Fruit fly (Drosophila melanogaster): ENCODE results near the gene Fdx1.

The Fdx1 gene

dm6 chr3L:9360217-9360692 lies 10.8 kb downstream of the Fdx1 start, which contains the start of gene Pdxk:
Pdxk (plus strand) TSS chr3L:9360316.
- TF ChIP-seq foxo (GFP tag; optimal IDR thresholded peaks at IDR 0.05) (no peak), Dif (GFP tag; optimal IDR thresholded peaks at IDR 0.05; ENCODE audit: partially characterized antibody) (peak; percentile 28), rgr (GFP tag; optimal IDR thresholded peaks at IDR 0.05) (peak; percentile 42), Abd-B (GFP tag; optimal IDR thresholded peaks at IDR 0.05) (no peak), Rel (GFP tag; optimal IDR thresholded peaks at IDR 0.05) (no peak), Rel (tag; optimal IDR thresholded peaks at IDR 0.05) (peak; percentile 87), Sp1 (GFP tag; optimal IDR thresholded peaks at IDR 0.05) (peak; percentile 51), dl (GFP tag; optimal IDR thresholded peaks at IDR 0.05; ENCODE audit: insufficient read depth in 1 of 2, partially characterized antibody in 2 of 2) (peak in 1 of 2 experiments; percentile 35)

- TF ChIP-seq sage (GFP tag; optimal IDR thresholded peaks at IDR 0.05) (peak; percentile 45), HLH106 (tag; optimal IDR thresholded peaks at IDR 0.05) (no peak), jim (GFP tag; optimal IDR thresholded peaks at IDR 0.05) (no peak), foxo (GFP tag; optimal IDR thresholded peaks at IDR 0.05) (peak; percentile 19 to 38), N (GFP tag; optimal IDR thresholded peaks at IDR 0.05) (no peak), dmrt93B (GFP tag; optimal IDR thresholded peaks at IDR 0.05) (no peak), pan (optimal IDR thresholded peaks at IDR 0.05) (no peak), brk (GFP tag; optimal IDR thresholded peaks at IDR 0.05) (peak; percentile 56), CG9705 (GFP tag; optimal IDR thresholded peaks at IDR 0.05) (no peak), sv (GFP tag; optimal IDR thresholded peaks at IDR 0.05) (no peak), tai (GFP tag; optimal IDR thresholded peaks at IDR 0.05) (no peak), br (GFP tag; optimal IDR thresholded peaks at IDR 0.05) (no peak), Abd-B (GFP tag; optimal IDR thresholded peaks at IDR 0.05) (no peak), Sp1 (GFP tag; optimal IDR thresholded peaks at IDR 0.05) (peak; percentile 5), rgr (GFP tag; optimal IDR thresholded peaks at IDR 0.05) (peak; percentile 36), Rel (GFP tag; optimal IDR thresholded peaks at IDR 0.05) (no peak), Rel (tag; optimal IDR thresholded peaks at IDR 0.05) (peak; percentile 31), Vsx2 (GFP tag; optimal IDR thresholded peaks at IDR 0.05; ENCODE audit: partially characterized antibody) (no peak), GATAd (GFP tag; optimal IDR thresholded peaks at IDR 0.05) (no peak), dsf (GFP tag; optimal IDR thresholded peaks at IDR 0.05; ENCODE audit: borderline replicate concordance) (no peak), CG32264 (GFP tag; optimal IDR thresholded peaks at IDR 0.05) (no peak), fru (GFP tag; optimal IDR thresholded peaks at IDR 0.05) (no peak), Myc (optimal IDR thresholded peaks at IDR 0.05) (no peak), psq (GFP tag; optimal IDR thresholded peaks at IDR 0.05) (peak; percentile 57), lola (GFP tag; optimal IDR thresholded peaks at IDR 0.05) (no peak), OdsH (GFP tag; optimal IDR thresholded peaks at IDR 0.05) (peak; percentile 27), dl (GFP tag; optimal IDR thresholded peaks at IDR 0.05; ENCODE audit: insufficient read depth in 1 of 2, partially characterized antibody in 2 of 2) (no peak), Hr78 (GFP tag; optimal IDR thresholded peaks at IDR 0.05) (no peak), Jra (GFP tag; optimal IDR thresholded peaks at IDR 0.05) (no peak), Dfd (GFP tag; optimal IDR thresholded peaks at IDR 0.05) (no peak), Hnf4 (GFP tag; optimal IDR thresholded peaks at IDR 0.05) (peak; percentile 35), h (GFP tag; optimal IDR thresholded peaks at IDR 0.05) (no peak), Dif (GFP tag; optimal IDR thresholded peaks at IDR 0.05; ENCODE audit: partially characterized antibody) (no peak), woc (GFP tag; optimal IDR thresholded peaks at IDR 0.05) (no peak), CrebA (GFP tag; optimal IDR thresholded peaks at IDR 0.05; ENCODE audit: borderline replicate concordance) (no peak), Hr83 (GFP tag; optimal IDR thresholded peaks at IDR 0.05; ENCODE audit: poor library complexity, severe bottlenecking) (peak; percentile 57), ey (GFP tag; optimal IDR thresholded peaks at IDR 0.05) (no peak), Mio (GFP tag; optimal IDR thresholded peaks at IDR 0.05) (no peak), usp (GFP tag; optimal IDR thresholded peaks at IDR 0.05) (no peak)
These were observed 12.4 kb downstream of the Fdx1 start, which contains the start of the genes UGP and Svip for dm6 chr3L:9358713-9359040. UGP (minus strand) TSS chr3L:9358935. Svip (plus strand) TSS chr3L:9358999.
